Worm (Caenorhabditis elegans): ENCODE data around the gene Y116A8A.150.
"Not testable (repeated sequence)": the region's sequence is repeated elsewhere in the genome, so short reads cannot be mapped to it uniquely, and the experiment has no call there.

- TF ChIP-seq hlh-30 (tag; optimal IDR thresholded peaks at IDR 0.05; ENCODE audit: insufficient read depth); mep-1 (tag; optimal IDR thresholded peaks at IDR 0.05); lsy-2 (tag; optimal IDR thresholded peaks at IDR 0.05); nhr-10 (tag; optimal IDR thresholded peaks at IDR 0.05); pqm-1 (tag; optimal IDR thresholded peaks at IDR 0.05); nhr-237 (tag; optimal IDR thresholded peaks at IDR 0.05); ceh-28 (tag; optimal IDR thresholded peaks at IDR 0.05); hlh-11 (tag; optimal IDR thresholded peaks at IDR 0.05); ztf-7 (tag; optimal IDR thresholded peaks at IDR 0.05): not testable (repeated sequence)
Measured at ce11 chrIV:16808586-16808985, 34.2 kb downstream of the Y116A8A.150 start.
